Fruit fly (Drosophila melanogaster): ENCODE data around the gene kon.

Gene kon

dm6 chr2L:18442903-18443608 lies 60.7 kb downstream of the kon start, which contains the start of gene RpS26 (continued):
- TF ChIP-seq CG6254 (GFP tag; optimal IDR thresholded peaks at IDR 0.05) (no peak), HmgD (GFP tag; optimal IDR thresholded peaks at IDR 0.05) (peak; percentile 66), tin (GFP tag; optimal IDR thresholded peaks at IDR 0.05) (peak; percentile 38), zen (tag; optimal IDR thresholded peaks at IDR 0.05) (peak; percentile 36), Sry-δ (GFP tag; optimal IDR thresholded peaks at IDR 0.05) (peak; percentile 54), CG14965 (GFP tag; optimal IDR thresholded peaks at IDR 0.05; ENCODE audit: borderline replicate concordance) (no peak), CG11560 (tag; IDR thresholded peaks at IDR 0.05) (no peak), CG4424 (GFP tag; optimal IDR thresholded peaks at IDR 0.05) (peak; percentile 50), shn (GFP tag; optimal IDR thresholded peaks at IDR 0.05) (peak; percentile 70), HLHmδ (GFP tag; optimal IDR thresholded peaks at IDR 0.05) (no peak), pros (GFP tag; optimal IDR thresholded peaks at IDR 0.05) (no peak), chif (GFP tag; optimal IDR thresholded peaks at IDR 0.05) (peak in 1 of 2 experiments; percentile 38), Elba2 (GFP tag; optimal IDR thresholded peaks at IDR 0.05) (peak; percentile 75), Scr (GFP tag; IDR thresholded peaks at IDR 0.05; ENCODE audit: partially characterized antibody) (0 out of 2 replicates have a peak, but pooled peaks have one; percentile 11), CG9609 (GFP tag; optimal IDR thresholded peaks at IDR 0.05) (no peak), tio (GFP tag; optimal IDR thresholded peaks at IDR 0.05) (no peak), CG6854 (GFP tag; optimal IDR thresholded peaks at IDR 0.05) (peak; percentile 38), Lhr (GFP tag; optimal IDR thresholded peaks at IDR 0.05) (peak; percentile 65), CG14710 (tag; optimal IDR thresholded peaks at IDR 0.05) (peak; percentile 66), CG12299 (tag; optimal IDR thresholded peaks at IDR 0.05) (peak; percentile 23), knrl (GFP tag; IDR thresholded peaks at IDR 0.05; ENCODE audit: partially characterized antibody) (0 out of 3 replicates have a peak, but pooled peaks have one; percentile 31), gem (tag; optimal IDR thresholded peaks at IDR 0.05) (peak; percentile 56), CG12219 (GFP tag; optimal IDR thresholded peaks at IDR 0.05) (no peak), Ptx1 (GFP tag; IDR thresholded peaks at IDR 0.05) (peak; percentile 45; the same call in 1 of the 2 replicates), Dbx (GFP tag; IDR thresholded peaks at IDR 0.05) (peak; percentile 71; the same call in 1 of the 3 replicates), tgo (GFP tag; IDR thresholded peaks at IDR 0.05) (no peak; the same call in 2 of the 3 replicates), ase (GFP tag; IDR thresholded peaks at IDR 0.05) (0 out of 3 replicates have a peak, but pooled peaks have one; percentile 22), CG34422 (GFP tag; IDR thresholded peaks at IDR 0.05) (peak; percentile 40; the same call in 1 of the 3 replicates), CG2875 (GFP tag; optimal IDR thresholded peaks at IDR 0.05) (no peak), pita (GFP tag; optimal IDR thresholded peaks at IDR 0.05) (no peak), trh (GFP tag; optimal IDR thresholded peaks at IDR 0.05) (peak; percentile 30), unpg (GFP tag; optimal IDR thresholded peaks at IDR 0.05) (peak; percentile 36), E2f2 (GFP tag; IDR thresholded peaks at IDR 0.05) (peak; percentile 60), cad (GFP tag; optimal IDR thresholded peaks at IDR 0.05) (no peak), CG3065 (GFP tag; optimal IDR thresholded peaks at IDR 0.05) (no peak), D (optimal IDR thresholded peaks at IDR 0.05) (no peak), D (GFP tag; optimal IDR thresholded peaks at IDR 0.05) (no peak), sima (GFP tag; optimal IDR thresholded peaks at IDR 0.05) (no peak), Hand (GFP tag; optimal IDR thresholded peaks at IDR 0.05) (peak; percentile 3), Bdp1 (GFP tag; optimal IDR thresholded peaks at IDR 0.05) (no peak), CG16813 (GFP tag; IDR thresholded peaks at IDR 0.05; ENCODE audit: partially characterized antibody) (0 out of 3 replicates have a peak, but pooled peaks have one; percentile 14), ab (GFP tag; optimal IDR thresholded peaks at IDR 0.05) (no peak), NfI (GFP tag; optimal IDR thresholded peaks at IDR 0.05) (peak; percentile 59), nerfin-2 (GFP tag; IDR thresholded peaks at IDR 0.05; ENCODE audit: partially characterized antibody) (no peak), ranshi (GFP tag; IDR thresholded peaks at IDR 0.05) (no peak; the same call in 1 of the 2 replicates), exex (tag; optimal IDR thresholded peaks at IDR 0.05) (no peak), zf30C (GFP tag; optimal IDR thresholded peaks at IDR 0.05) (no peak), tna (GFP tag; IDR thresholded peaks at IDR 0.05; ENCODE audit: partially characterized antibody) (no peak), CG12942 (GFP tag; optimal IDR thresholded peaks at IDR 0.05) (peak; percentile 16)
